Worm (Caenorhabditis elegans) whole organism, midembryonic: ENCODE results near the gene npp-24.

Experiments
- T22C8.4 ChIP-seq: fragments of 200-800 bp; sonication (Bioruptor generic); IDR thresholded peaks from 2 replicates; pipeline ENCODE4 v1.3.6; 2022; ENCODE audit warnings: missing genetic modification characterization, missing compliant biosample characterization
- cog-1 ChIP-seq: sonication (generic microtip); optimal IDR thresholded peaks from 2 replicates; lab custom pipeline; 2016; ENCODE audit warnings: missing genetic modification characterization, missing compliant biosample characterization
- flt-1 ChIP-seq: fragments of 200-800 bp; sonication (Bioruptor generic); IDR thresholded peaks from 2 replicates; pipeline ENCODE4 v1.3.6; 2022; ENCODE audit warnings: missing genetic modification characterization, missing compliant biosample characterization
- klf-2 ChIP-seq: fragments of 200-800 bp; sonication (Bioruptor generic); conservative IDR thresholded peaks from 2 replicates; pipeline ENCODE4 v1.3.6; 2022; ENCODE audit warnings: missing genetic modification reagents, missing genetic modification characterization, missing compliant biosample characterization
- med-1 ChIP-seq: sonication (generic microtip); optimal IDR thresholded peaks from 2 replicates; lab custom pipeline; 2017; ENCODE audit warnings: missing genetic modification characterization, mild to moderate bottlenecking, missing compliant biosample characterization, antibody characterized with exemption, missing genetic modification reagents; ENCODE audit not compliant: insufficient read depth
- ref-1 ChIP-seq: fragments of 200-800 bp; sonication (Bioruptor generic); conservative IDR thresholded peaks from 2 replicates; pipeline ENCODE4 v1.3.6; 2022; ENCODE audit warnings: missing genetic modification reagents, missing genetic modification characterization, missing compliant biosample characterization
- tab-1 ChIP-seq: fragments of 200-800 bp; sonication (Bioruptor generic); IDR thresholded peaks from 2 replicates; pipeline ENCODE4 v1.3.6; 2022; ENCODE audit warnings: missing genetic modification characterization, missing compliant biosample characterization
- ztf-23 ChIP-seq: fragments of 200-800 bp; sonication (Bioruptor generic); IDR thresholded peaks from 2 replicates; pipeline ENCODE4 v1.3.6; 2022; ENCODE audit warnings: missing genetic modification reagents, missing genetic modification characterization, missing compliant biosample characterization
- ztf-29 ChIP-seq: fragments of 200-800 bp; sonication (Bioruptor generic); IDR thresholded peaks from 2 replicates; pipeline ENCODE4 v1.3.6; 2022; ENCODE audit warnings: missing genetic modification reagents, missing genetic modification characterization, missing compliant biosample characterization

DNA sequence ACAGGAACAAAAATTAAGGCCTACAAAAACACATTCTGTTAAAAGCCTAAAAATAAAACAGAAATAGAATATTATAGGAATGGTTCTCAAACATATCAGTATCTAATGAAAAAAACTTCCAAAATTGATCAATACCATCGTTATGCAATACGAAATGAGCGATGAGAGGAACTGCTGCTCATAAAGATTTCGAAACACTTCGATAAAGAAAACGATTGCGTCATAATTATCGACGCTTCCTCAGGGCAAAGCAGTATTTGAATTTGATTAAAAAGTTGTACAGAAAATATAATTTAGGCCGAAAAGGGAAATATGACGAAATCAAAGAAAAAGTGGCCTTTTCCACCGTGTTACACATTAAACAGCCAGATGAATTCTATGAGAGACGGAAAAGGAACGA, 12.4 kb downstream of the npp-24 start:
- TF ChIP-seq T22C8.4 (GFP tag; lab: Robert Waterston, UW), result no peak
- TF ChIP-seq cog-1 (tag; lab: Kevin White, UChicago), result no peak
- TF ChIP-seq ztf-23, result no peak
- no peak for TF ChIP-seq ztf-29 (GFP tag; lab: Robert Waterston, UW)
- TF ChIP-seq flt-1 (GFP tag; lab: Robert Waterston, UW), result no peak
- no peak for TF ChIP-seq ref-1 (GFP tag; lab: Robert Waterston, UW)
- no peak for TF ChIP-seq med-1 (GFP tag; lab: Kevin White, UChicago)
- TF ChIP-seq tab-1 (GFP tag; lab: Robert Waterston, UW), result no peak
- TF ChIP-seq klf-2 (GFP tag; lab: Robert Waterston, UW), result no peak
